Worm (Caenorhabditis elegans): ENCODE data around the gene hlh-6.

The hlh-6 gene

ce11 chrII:9603419-9603818 is 11.2 kb downstream of the hlh-6 start (continued):
- peak; percentile 100 for TF ChIP-seq nhr-85 (tag)
- peak; percentile 72 for TF ChIP-seq sox-4 (tag; optimal IDR thresholded peaks at IDR 0.05)
- peak; percentile 99 for TF ChIP-seq nhr-71 (tag; optimal IDR thresholded peaks at IDR 0.05)

ce11 chrII:9602566-9602965 is 12.1 kb downstream of the hlh-6 start:
- no peak for TF ChIP-seq mdl-1 (tag; optimal IDR thresholded peaks at IDR 0.05)
- no peak for TF ChIP-seq elt-3 (tag; optimal IDR thresholded peaks at IDR 0.05)
- TF ChIP-seq hlh-17 (GFP tag; optimal IDR thresholded peaks at IDR 0.05; ENCODE audit: borderline replicate concordance), result no peak
- peak; percentile 70 for TF ChIP-seq nhr-85 (tag)
- TF ChIP-seq zip-4 (GFP tag; optimal IDR thresholded peaks at IDR 0.05), result no peak
- no peak for TF ChIP-seq lin-39 (tag; optimal IDR thresholded peaks at IDR 0.05)
- no peak for TF ChIP-seq ceh-63 (GFP tag; optimal IDR thresholded peaks at IDR 0.05)
- TF ChIP-seq unc-62 (GFP tag; optimal IDR thresholded peaks at IDR 0.05), result no peak
- TF ChIP-seq aha-1 (tag; optimal IDR thresholded peaks at IDR 0.05), result no peak
- TF ChIP-seq nhr-47 (tag; optimal IDR thresholded peaks at IDR 0.05), result no peak
- no peak for TF ChIP-seq nhr-11 (tag; optimal IDR thresholded peaks at IDR 0.05)
- no peak for TF ChIP-seq isw-1 (GFP tag; IDR thresholded peaks at IDR 0.05)
- peak; percentile 76 for TF ChIP-seq blmp-1 (tag; optimal IDR thresholded peaks at IDR 0.05)
- no peak for TF ChIP-seq C16A3.4 (tag; optimal IDR thresholded peaks at IDR 0.05)
- no peak for TF ChIP-seq zag-1 (tag; optimal IDR thresholded peaks at IDR 0.05)
- TF ChIP-seq C34B4.2 (tag; optimal IDR thresholded peaks at IDR 0.05), result no peak
- TF ChIP-seq egl-13 (tag; optimal IDR thresholded peaks at IDR 0.05), result no peak
- TF ChIP-seq lsy-2 (tag; optimal IDR thresholded peaks at IDR 0.05), result no peak
- TF ChIP-seq pax-3 (tag; optimal IDR thresholded peaks at IDR 0.05), result no peak
- no peak for TF ChIP-seq mep-1 (tag; optimal IDR thresholded peaks at IDR 0.05)
- no peak for TF ChIP-seq pqm-1 (tag; optimal IDR thresholded peaks at IDR 0.05)
- TF ChIP-seq mab-9 (GFP tag; IDR thresholded peaks at IDR 0.05), result no peak
- TF ChIP-seq nhr-71 (tag; optimal IDR thresholded peaks at IDR 0.05), result peak; percentile 45
- TF ChIP-seq efl-3 (GFP tag; optimal IDR thresholded peaks at IDR 0.05), result no peak
- TF ChIP-seq nhr-20 (tag; optimal IDR thresholded peaks at IDR 0.05), result peak; percentile 55
- no peak for TF ChIP-seq fkh-4 (tag; optimal IDR thresholded peaks at IDR 0.05; ENCODE audit: borderline replicate concordance)
- peak; percentile 56 for TF ChIP-seq nhr-19 (GFP tag; conservative IDR thresholded peaks at IDR 0.05)
- TF ChIP-seq swsn-7 (tag; optimal IDR thresholded peaks at IDR 0.05), result no peak
- TF ChIP-seq ceh-8 (GFP tag; optimal IDR thresholded peaks at IDR 0.05), result no peak
- no peak for TF ChIP-seq dsc-1 (tag; optimal IDR thresholded peaks at IDR 0.05)
- no peak for TF ChIP-seq efl-1 (optimal IDR thresholded peaks at IDR 0.05)
- TF ChIP-seq efl-1 (GFP tag; optimal IDR thresholded peaks at IDR 0.05 in 1 of 2), result peak in 1 of 2 experiments; percentile 50
- peak; percentile 5 for TF ChIP-seq lin-14 (GFP tag; optimal IDR thresholded peaks at IDR 0.05)
- no peak for TF ChIP-seq unc-30 (tag; optimal IDR thresholded peaks at IDR 0.05)
- TF ChIP-seq lin-35 (GFP tag; optimal IDR thresholded peaks at IDR 0.05), result no peak
- TF ChIP-seq unc-98 (GFP tag; IDR thresholded peaks at IDR 0.05), result no peak
- no peak for TF ChIP-seq lin-13 (GFP tag; optimal IDR thresholded peaks at IDR 0.05)
- TF ChIP-seq nhr-77 (tag; optimal IDR thresholded peaks at IDR 0.05), result no peak
- TF ChIP-seq jun-1 (tag; optimal IDR thresholded peaks at IDR 0.05), result no peak
- peak; percentile 25 for TF ChIP-seq snu-23 (GFP tag; optimal IDR thresholded peaks at IDR 0.05)
- TF ChIP-seq tlp-1 (tag; optimal IDR thresholded peaks at IDR 0.05), result no peak
- no peak for TF ChIP-seq hpl-2 (GFP tag; optimal IDR thresholded peaks at IDR 0.05)
- no peak for TF ChIP-seq F16B12.6 (tag; optimal IDR thresholded peaks at IDR 0.05)

Data from whole organism, L1 larva.